Worm (Caenorhabditis elegans) whole organism, L3 larva: Measurements from ENCODE around the gene M03F4.4.

Experiments used
- R02D3.7 ChIP-seq: fragments of 150-350 bp; optimal IDR thresholded peaks from 2 replicates; lab custom pipeline; 2014; ENCODE audit warnings: missing biosample characterization, missing genetic modification characterization
- ama-1 ChIP-seq: fragments of 150-350 bp; optimal IDR thresholded peaks from 2 replicates; lab custom pipeline; 2018
- lin-15B ChIP-seq: fragments of 150-350 bp; optimal IDR thresholded peaks from 2 replicates; lab custom pipeline; 2014; ENCODE audit warnings: missing biosample characterization, missing genetic modification characterization
- mdl-1 ChIP-seq: fragments of 150-350 bp; optimal IDR thresholded peaks from 2 replicates; lab custom pipeline; 2014; ENCODE audit warnings: missing biosample characterization, missing genetic modification characterization
- nfya-1 ChIP-seq: sonication (generic microtip); optimal IDR thresholded peaks from 2 replicates; lab custom pipeline; 2017; ENCODE audit warnings: missing genetic modification characterization, mild to moderate bottlenecking, missing compliant biosample characterization, antibody characterized with exemption, moderate library complexity; ENCODE audit not compliant: insufficient read depth

DNA sequence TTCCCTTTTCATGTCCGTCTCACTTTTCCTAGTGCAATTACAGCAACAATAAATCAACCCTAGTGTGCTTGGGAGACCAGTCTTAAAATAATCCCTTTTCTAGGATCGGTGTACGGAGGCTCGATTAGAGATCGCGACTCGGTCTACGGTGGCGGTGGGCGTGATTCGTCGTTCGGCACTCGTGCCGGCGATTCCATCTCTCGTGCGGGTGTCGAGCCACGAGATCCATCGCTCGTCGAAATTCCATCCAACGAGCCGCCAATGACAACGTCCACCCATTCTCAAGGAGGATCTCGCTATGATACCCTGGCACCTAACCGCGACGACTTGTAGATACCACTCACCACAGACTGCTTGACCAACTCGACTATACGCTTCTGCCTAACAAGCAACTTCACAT is 35.3 kb upstream of the M03F4.4 start:
- TF ChIP-seq R02D3.7 (tag; lab: Kevin White, UChicago) (no peak), mdl-1 (tag; lab: Kevin White, UChicago) (no peak), ama-1 (lab: Kevin White, UChicago) (no peak), nfya-1 (tag; lab: Kevin White, UChicago) (no peak), lin-15B (tag; lab: Kevin White, UChicago) (no peak)
